Fruit fly (Drosophila melanogaster) whole organism, wandering third instar larva: ENCODE measurements around the gene CG42399.

Experiments
- Abd-B ChIP-seq: fragments of >200 bp; optimal IDR thresholded peaks from 2 replicates; lab custom pipeline; 2017; ENCODE audit warnings: missing biosample characterization, missing genetic modification characterization
- CG32264 ChIP-seq: fragments of 200-800 bp; sonication (Bioruptor generic); optimal IDR thresholded peaks from 2 replicates; lab custom pipeline; 2016; ENCODE audit warnings: missing biosample characterization, missing genetic modification characterization
- CG9705 ChIP-seq: fragments of 200-800 bp; sonication (Bioruptor generic); optimal IDR thresholded peaks from 2 replicates; lab custom pipeline; 2018; ENCODE audit warnings: missing biosample characterization, mild to moderate bottlenecking, missing genetic modification characterization
- CrebA ChIP-seq: fragments of 200-800 bp; sonication (Bioruptor generic); optimal IDR thresholded peaks from 2 replicates; lab custom pipeline; 2016; ENCODE audit warnings: missing biosample characterization, mild to moderate bottlenecking, missing genetic modification characterization, borderline replicate concordance
- Dfd ChIP-seq: fragments of >200 bp; optimal IDR thresholded peaks from 2 replicates; lab custom pipeline; 2017; ENCODE audit warnings: missing biosample characterization, missing genetic modification characterization
- Dif ChIP-seq: fragments of 200-275, 200-300 bp; sonication (Bioruptor generic); optimal IDR thresholded peaks from 2 replicates; lab custom pipeline; 2018; ENCODE audit warnings: missing biosample characterization, missing genetic modification characterization; ENCODE audit not compliant: partially characterized antibody
- GATAd ChIP-seq: sonication (Bioruptor generic); optimal IDR thresholded peaks from 2 replicates; lab custom pipeline; 2016; ENCODE audit warnings: missing biosample characterization, missing genetic modification characterization
- HLH106 ChIP-seq: fragments of 200-800 bp; optimal IDR thresholded peaks from 3 replicates; lab custom pipeline; 2019; ENCODE audit warnings: missing biosample characterization, mild to moderate bottlenecking, missing genetic modification characterization, moderate library complexity
- Hnf4 ChIP-seq: fragments of 200-800 bp; sonication (Bioruptor generic); optimal IDR thresholded peaks from 2 replicates; lab custom pipeline; 2016; ENCODE audit warnings: missing biosample characterization, mild to moderate bottlenecking, missing genetic modification characterization
- Hr78 ChIP-seq: fragments of >200 bp; optimal IDR thresholded peaks from 2 replicates; lab custom pipeline; 2017; ENCODE audit warnings: missing biosample characterization, missing genetic modification characterization
- Hr83 ChIP-seq: fragments of 200-300 bp; sonication (Bioruptor generic); optimal IDR thresholded peaks from 2 replicates; lab custom pipeline; 2016; ENCODE audit warnings: missing biosample characterization, mild to moderate bottlenecking, missing genetic modification characterization, moderate library complexity; ENCODE audit not compliant: poor library complexity, severe bottlenecking
- Jra ChIP-seq: sonication (Bioruptor generic); optimal IDR thresholded peaks from 2 replicates; lab custom pipeline; 2016; ENCODE audit warnings: missing biosample characterization, missing genetic modification characterization
- Mio ChIP-seq: sonication (Bioruptor generic); optimal IDR thresholded peaks from 2 replicates; lab custom pipeline; 2016; ENCODE audit warnings: missing biosample characterization, missing genetic modification characterization
- Myc ChIP-seq: fragments of >200 bp; optimal IDR thresholded peaks from 2 replicates; lab custom pipeline; 2017
- N ChIP-seq: fragments of >200 bp; optimal IDR thresholded peaks from 2 replicates; lab custom pipeline; 2018; ENCODE audit warnings: missing biosample characterization, missing external identifiers, missing genetic modification characterization
- OdsH ChIP-seq: fragments of 200-800 bp; sonication (Bioruptor generic); optimal IDR thresholded peaks from 2 replicates; lab custom pipeline; 2016; ENCODE audit warnings: missing biosample characterization, mild to moderate bottlenecking, missing genetic modification characterization
- Rel ChIP-seq, 2 experiments: fragments of 200-800 bp; sonication (Bioruptor generic) in 1 of 2; optimal IDR thresholded peaks; 2 replicates in 1 of 2; 3 replicates in 1 of 2; lab custom pipeline; 2016 to 2019; ENCODE audit warnings: mild to moderate bottlenecking in 2 of 2, missing biosample characterization in 2 of 2, missing genetic modification characterization in 2 of 2, moderate library complexity in 1 of 2
- Sp1 ChIP-seq: fragments of 200-800 bp; sonication (Bioruptor generic); optimal IDR thresholded peaks from 3 replicates; lab custom pipeline; 2019; ENCODE audit warnings: missing biosample characterization, mild to moderate bottlenecking, missing genetic modification characterization, moderate library complexity
- Vsx2 ChIP-seq: fragments of 200-300, 225-300 bp; sonication (Bioruptor generic); optimal IDR thresholded peaks from 2 replicates; lab custom pipeline; 2018; ENCODE audit warnings: missing biosample characterization, missing genetic modification characterization; ENCODE audit not compliant: partially characterized antibody
- br ChIP-seq: fragments of 200-800 bp; sonication (Bioruptor generic); optimal IDR thresholded peaks from 2 replicates; lab custom pipeline; 2016; ENCODE audit warnings: missing biosample characterization, missing genetic modification characterization
- brk ChIP-seq: fragments of 200-800 bp; sonication (Bioruptor generic); optimal IDR thresholded peaks from 2 replicates; lab custom pipeline; 2016; ENCODE audit warnings: missing biosample characterization, mild to moderate bottlenecking, missing genetic modification characterization
- dl ChIP-seq, 2 experiments: fragments of 175-275, 200-275 bp in 1 of 2; fragments of 200-275 bp in 1 of 2; sonication (Bioruptor generic); optimal IDR thresholded peaks; lab custom pipeline; 2018; ENCODE audit warnings: mild to moderate bottlenecking in 2 of 2, missing biosample characterization in 2 of 2, missing genetic modification characterization in 2 of 2, moderate library complexity in 2 of 2; ENCODE audit not compliant: partially characterized antibody in 2 of 2, insufficient read depth in 1 of 2
- dmrt93B ChIP-seq: fragments of 200-800 bp; sonication (Bioruptor generic); optimal IDR thresholded peaks from 2 replicates; lab custom pipeline; 2018; ENCODE audit warnings: missing biosample characterization, mild to moderate bottlenecking, missing genetic modification characterization
- ey ChIP-seq: fragments of 200-800 bp; sonication (Bioruptor generic); optimal IDR thresholded peaks from 2 replicates; lab custom pipeline; 2016; ENCODE audit warnings: missing biosample characterization, missing genetic modification characterization
- foxo ChIP-seq, 2 experiments: fragments of 200-800 bp; sonication (Bioruptor generic); optimal IDR thresholded peaks; 2 replicates in 1 of 2; 3 replicates in 1 of 2; lab custom pipeline; 2016 to 2017; ENCODE audit warnings: missing biosample characterization in 2 of 2, missing genetic modification characterization in 2 of 2
- fru ChIP-seq: fragments of 200-800 bp; sonication (Bioruptor generic); optimal IDR thresholded peaks from 3 replicates; lab custom pipeline; 2016; ENCODE audit warnings: missing biosample characterization, mild to moderate bottlenecking, missing genetic modification characterization
- h ChIP-seq: fragments of 200-800 bp; sonication (Bioruptor generic); optimal IDR thresholded peaks from 3 replicates; lab custom pipeline; 2016; ENCODE audit warnings: missing biosample characterization, mild to moderate bottlenecking, missing genetic modification characterization
- jim ChIP-seq: fragments of 175-275, 200-325 bp; sonication (Bioruptor generic); optimal IDR thresholded peaks from 2 replicates; lab custom pipeline; 2016; ENCODE audit warnings: missing biosample characterization, mild to moderate bottlenecking, missing genetic modification characterization
- lola ChIP-seq: fragments of >200 bp; optimal IDR thresholded peaks from 2 replicates; lab custom pipeline; 2017; ENCODE audit warnings: missing biosample characterization, missing genetic modification characterization
- pan ChIP-seq: fragments of >200 bp; optimal IDR thresholded peaks from 2 replicates; lab custom pipeline; 2017
- psq ChIP-seq: fragments of 200-800 bp; sonication (Bioruptor generic); optimal IDR thresholded peaks from 3 replicates; lab custom pipeline; 2017; ENCODE audit warnings: missing biosample characterization, mild to moderate bottlenecking, missing genetic modification characterization, moderate library complexity
- rgr ChIP-seq: fragments of 200-800 bp; sonication (Bioruptor generic); optimal IDR thresholded peaks from 3 replicates; lab custom pipeline; 2016; ENCODE audit warnings: missing biosample characterization, mild to moderate bottlenecking, missing genetic modification characterization
- sage ChIP-seq: fragments of 200-800 bp; sonication (Bioruptor generic); optimal IDR thresholded peaks from 2 replicates; lab custom pipeline; 2016; ENCODE audit warnings: missing biosample characterization, mild to moderate bottlenecking, missing genetic modification characterization
- sv ChIP-seq: fragments of 200-800 bp; sonication (Bioruptor generic); optimal IDR thresholded peaks from 3 replicates; lab custom pipeline; 2016; ENCODE audit warnings: missing biosample characterization, missing genetic modification characterization
- tai ChIP-seq: sonication (Bioruptor generic); optimal IDR thresholded peaks from 2 replicates; lab custom pipeline; 2016; ENCODE audit warnings: missing biosample characterization, missing genetic modification characterization
- usp ChIP-seq: fragments of >200 bp; optimal IDR thresholded peaks from 2 replicates; lab custom pipeline; 2017; ENCODE audit warnings: missing biosample characterization, missing genetic modification characterization
- woc ChIP-seq: sonication (Bioruptor generic); optimal IDR thresholded peaks from 2 replicates; lab custom pipeline; 2016; ENCODE audit warnings: missing biosample characterization, mild to moderate bottlenecking, missing genetic modification characterization

Gene CG42399

DNA sequence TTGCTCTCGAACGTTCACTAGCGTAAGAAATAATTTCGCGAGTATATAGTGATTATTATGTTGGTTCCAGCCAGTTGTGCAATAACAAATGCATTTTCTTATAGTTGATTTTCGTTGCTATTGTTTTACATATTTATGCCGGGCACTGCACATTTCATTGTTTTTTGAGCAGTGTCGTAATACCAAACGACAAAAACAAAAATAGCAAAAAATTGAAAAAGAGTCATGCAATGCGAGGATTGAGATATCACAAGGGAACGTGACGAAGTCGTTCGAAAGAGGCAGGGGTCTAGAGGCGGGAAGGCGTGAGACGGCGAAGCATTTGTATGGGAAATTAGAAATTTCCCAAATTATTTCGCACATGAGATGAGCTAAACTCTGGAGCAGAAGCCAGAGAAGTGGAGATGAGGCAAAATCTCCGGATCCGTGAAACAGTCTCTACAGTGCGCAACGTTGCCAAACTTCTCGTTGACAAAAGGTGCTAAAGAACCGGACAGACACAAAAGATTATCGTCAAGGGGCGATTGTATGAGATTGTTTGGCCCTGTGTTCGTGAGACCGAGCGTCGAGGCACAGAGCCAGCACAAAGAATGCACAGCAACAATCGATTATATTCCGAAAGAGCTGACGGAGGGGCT lies 12.3 kb upstream of the CG42399 start:
- no peak for TF ChIP-seq CG9705 (GFP tag; lab: Kevin White, UChicago)
- no peak for TF ChIP-seq Abd-B (GFP tag; lab: Kevin White, UChicago)
- TF ChIP-seq GATAd (GFP tag; lab: Kevin White, UChicago) = no peak
- no peak for TF ChIP-seq usp (GFP tag; lab: Kevin White, UChicago)
- no peak for TF ChIP-seq Hnf4 (GFP tag; lab: Kevin White, UChicago)
- no peak for TF ChIP-seq br (GFP tag; lab: Kevin White, UChicago)
- no peak for TF ChIP-seq dmrt93B (GFP tag; lab: Kevin White, UChicago)
- peak; percentile 16 for TF ChIP-seq HLH106 (tag; lab: Kevin White, UChicago)
- TF ChIP-seq ey (GFP tag; lab: Kevin White, UChicago) = no peak
- TF ChIP-seq brk (GFP tag; lab: Kevin White, UChicago) = no peak
- TF ChIP-seq Jra (GFP tag; lab: Kevin White, UChicago) = no peak
- TF ChIP-seq Dif = peak; percentile 14
- no peak for TF ChIP-seq Rel (GFP tag; optimal IDR thresholded peaks at IDR 0.05; lab: Kevin White, UChicago)
- TF ChIP-seq Rel (tag; optimal IDR thresholded peaks at IDR 0.05; lab: Kevin White, UChicago) = peak; percentile 32
- no peak for TF ChIP-seq pan (lab: Kevin White, UChicago)
- TF ChIP-seq h (GFP tag; lab: Kevin White, UChicago) = peak; percentile 52
- TF ChIP-seq jim (GFP tag; lab: Kevin White, UChicago) = no peak
- no peak for TF ChIP-seq CrebA
- no peak for TF ChIP-seq foxo (GFP tag; optimal IDR thresholded peaks at IDR 0.05; lab: Kevin White, UChicago)
- no peak for TF ChIP-seq Myc (lab: Kevin White, UChicago)
- no peak for TF ChIP-seq lola (GFP tag; lab: Kevin White, UChicago)
- no peak for TF ChIP-seq dl (GFP tag; optimal IDR thresholded peaks at IDR 0.05; lab: Kevin White, UChicago; ENCODE audit: insufficient read depth in 1 of 2, partially characterized antibody in 2 of 2)
- no peak for TF ChIP-seq N (GFP tag; lab: Kevin White, UChicago)
- TF ChIP-seq sv (GFP tag; lab: Kevin White, UChicago) = no peak
- no peak for TF ChIP-seq CG32264
- TF ChIP-seq psq = no peak
- no peak for TF ChIP-seq Vsx2 (GFP tag; lab: Kevin White, UChicago)
- no peak for TF ChIP-seq sage (GFP tag; lab: Kevin White, UChicago)
- no peak for TF ChIP-seq OdsH (GFP tag; lab: Kevin White, UChicago)
- peak; percentile 19 for TF ChIP-seq Mio (GFP tag; lab: Kevin White, UChicago)
- TF ChIP-seq Hr83 (GFP tag; lab: Kevin White, UChicago) = no peak
- TF ChIP-seq fru (GFP tag; lab: Kevin White, UChicago) = no peak
- TF ChIP-seq Hr78 = no peak
- no peak for TF ChIP-seq Dfd (GFP tag; lab: Kevin White, UChicago)
- no peak for TF ChIP-seq woc (GFP tag; lab: Kevin White, UChicago)
- TF ChIP-seq Sp1 = no peak
- no peak for TF ChIP-seq tai (GFP tag; lab: Kevin White, UChicago)
- peak; percentile 42 for TF ChIP-seq rgr

DNA sequence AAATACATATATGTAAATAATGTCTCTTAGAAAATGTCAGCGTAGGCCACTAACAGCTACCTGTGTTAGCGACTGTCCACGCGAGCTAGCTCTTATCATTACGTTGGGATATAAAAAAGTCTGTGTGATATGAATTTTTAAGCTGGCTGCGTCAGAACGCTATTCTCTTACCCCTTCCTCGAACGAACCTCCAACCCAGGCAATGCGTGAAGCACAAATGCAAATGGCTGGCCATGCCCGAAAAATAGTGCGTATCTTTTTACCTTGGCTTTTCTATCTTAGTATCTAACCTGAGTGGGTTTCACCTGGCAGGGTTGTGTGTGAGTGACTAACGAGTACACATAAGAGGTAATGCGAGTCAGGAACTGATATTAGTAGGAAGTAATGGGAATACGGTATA lies 10.1 kb upstream of the CG42399 start:
- TF ChIP-seq GATAd (GFP tag; lab: Kevin White, UChicago) (no peak), Hr78 (no peak), foxo (GFP tag; optimal IDR thresholded peaks at IDR 0.05; lab: Kevin White, UChicago) (no peak), HLH106 (tag; lab: Kevin White, UChicago) (no peak), pan (lab: Kevin White, UChicago) (no peak), jim (GFP tag; lab: Kevin White, UChicago) (no peak), tai (GFP tag; lab: Kevin White, UChicago) (no peak), Vsx2 (GFP tag; lab: Kevin White, UChicago) (no peak), Jra (GFP tag; lab: Kevin White, UChicago) (no peak), Dfd (GFP tag; lab: Kevin White, UChicago) (no peak), psq (no peak), Hr83 (GFP tag; lab: Kevin White, UChicago) (no peak), N (GFP tag; lab: Kevin White, UChicago) (no peak)
